Fruit fly (Drosophila melanogaster) Kc167 (cell line): ENCODE results near the gene CG5157.

Source experiments
- Sin3A ChIP-seq: fragments of >200 bp; optimal IDR thresholded peaks from 2 replicates; lab custom pipeline; 2018; ENCODE audit warnings: missing external identifiers
- h ChIP-seq: fragments of >200 bp; optimal IDR thresholded peaks from 3 replicates; lab custom pipeline; 2018; ENCODE audit warnings: missing external identifiers
- insv ChIP-seq: fragments of >200 bp; optimal IDR thresholded peaks from 3 replicates; lab custom pipeline; 2018; ENCODE audit warnings: missing external identifiers
- psq ChIP-seq: fragments of >200 bp; optimal IDR thresholded peaks from 2 replicates; lab custom pipeline; 2017; ENCODE audit warnings: missing external identifiers
- ttk ChIP-seq: sonication (Bioruptor generic); optimal IDR thresholded peaks from 2 replicates; lab custom pipeline; 2017; ENCODE audit warnings: missing external identifiers

DNA sequence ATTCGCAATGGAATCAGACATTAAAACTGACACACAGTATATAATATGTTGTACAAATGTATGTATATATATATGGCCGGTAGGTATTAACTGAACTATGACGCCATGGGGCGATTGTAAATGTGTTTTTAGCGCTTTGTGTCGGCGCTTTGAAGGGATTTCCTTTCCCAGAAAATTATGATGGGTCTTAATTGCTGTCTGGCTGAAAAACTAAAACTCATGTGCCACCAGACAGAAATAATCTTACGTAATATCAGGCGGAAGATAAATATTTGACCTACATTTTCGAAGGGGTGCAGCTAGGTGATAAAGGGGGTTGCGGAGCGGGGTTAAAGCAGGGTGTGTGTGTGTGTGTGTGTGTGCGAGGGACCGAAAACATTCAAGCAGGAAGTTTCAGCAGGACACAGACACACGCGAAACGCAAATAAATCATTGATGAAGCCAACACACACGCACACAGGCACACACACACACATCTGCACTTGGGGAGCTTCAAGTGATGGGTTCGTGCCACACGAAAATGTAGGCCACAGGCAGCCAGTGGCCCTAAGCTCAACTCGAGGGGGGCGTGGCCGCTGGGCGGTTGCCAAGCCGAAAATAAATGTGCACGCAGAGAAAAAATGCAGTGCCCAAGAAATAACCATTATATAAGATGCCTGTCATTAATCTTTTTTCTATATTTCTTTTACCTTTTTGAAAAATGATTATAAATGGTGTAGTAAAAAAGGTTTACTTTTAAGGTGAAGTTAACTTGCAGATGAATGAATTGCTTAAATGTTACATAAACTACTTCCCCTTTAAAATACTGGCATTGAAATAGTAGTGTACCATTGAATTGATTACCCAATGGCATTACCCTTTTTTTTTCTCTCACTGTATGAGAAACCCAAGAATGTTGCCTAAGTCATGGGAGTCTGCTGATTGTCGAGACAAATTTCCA is 19.8 kb upstream of the CG5157 start:
- TF ChIP-seq ttk (no peak), Sin3A (lab: Kevin White, UChicago) (no peak), insv (lab: Kevin White, UChicago) (no peak), psq (lab: Kevin White, UChicago) (no peak), h (lab: Kevin White, UChicago) (no peak)
